Fruit fly (Drosophila melanogaster) whole organism: ENCODE data around the gene Teh3.

Experiments used
- CG8478 ChIP-seq: fragments of >200 bp; optimal IDR thresholded peaks from 2 replicates; lab custom pipeline; 2018; ENCODE audit warnings: inconsistent platforms
- EcR ChIP-seq, 2 experiments: fragments of >200 bp; optimal IDR thresholded peaks; 2 replicates each; lab custom pipeline; 2017; ENCODE audit warnings: missing biosample characterization in 2 of 2, missing genetic modification characterization in 2 of 2, missing genetic modification reagents in 2 of 2

DNA sequence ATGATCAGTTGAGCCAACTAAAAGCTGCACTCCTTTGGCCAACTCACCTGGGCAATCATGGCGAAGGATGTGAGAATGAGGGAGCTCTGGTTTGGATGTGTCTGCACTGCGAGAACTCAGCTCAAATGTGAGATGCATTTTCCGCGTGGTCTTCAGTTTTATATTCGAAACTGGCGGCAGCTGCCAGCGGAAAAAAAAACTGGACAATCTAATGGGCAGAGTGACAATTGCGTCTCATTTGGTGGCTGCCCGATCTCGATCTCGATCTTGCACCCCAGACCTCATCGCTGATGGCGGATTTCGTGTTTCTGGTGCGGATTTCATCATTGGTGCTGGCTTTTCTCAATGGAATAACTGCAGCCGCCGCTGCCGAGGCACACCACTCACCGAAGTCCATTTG is 28.4 kb upstream of the Teh3 start, which contains the start of gene Cpr64Ac:
- no peak for TF ChIP-seq CG8478
- no peak for TF ChIP-seq EcR (GFP tag; optimal IDR thresholded peaks at IDR 0.05; lab: Kevin White, UChicago)
